Worm (Caenorhabditis elegans) whole organism, L4 larva: Measurements from ENCODE around the gene F52C12.2.

Experiments used
- D1046.2 ChIP-seq: fragments of 200-800 bp; sonication (Bioruptor generic); IDR thresholded peaks from 2 replicates; pipeline ENCODE4 v1.3.6; 2022; ENCODE audit warnings: missing genetic modification characterization, missing compliant biosample characterization
- F37D6.2 ChIP-seq: sonication (generic microtip); optimal IDR thresholded peaks from 2 replicates; lab custom pipeline; 2016; ENCODE audit warnings: mild to moderate bottlenecking, missing genetic modification characterization, missing compliant biosample characterization
- Y105C5A.15 ChIP-seq: fragments of 200-800 bp; sonication (Bioruptor generic); IDR thresholded peaks from 2 replicates; pipeline ENCODE4 v1.3.6; 2022; ENCODE audit warnings: missing genetic modification characterization, missing compliant biosample characterization
- Y48G9A.11 ChIP-seq: fragments of 200-800 bp; sonication (Bioruptor generic); IDR thresholded peaks from 2 replicates; pipeline ENCODE4 v1.3.6; 2022; ENCODE audit warnings: missing genetic modification reagents, missing genetic modification characterization, missing compliant biosample characterization
- aha-1 ChIP-seq: fragments of 150-350 bp; peaks from one replicate; lab custom pipeline; 2014; ENCODE audit warnings: missing biosample characterization, missing genetic modification characterization
- ama-1 ChIP-seq: fragments of 150-350 bp; optimal IDR thresholded peaks from 2 replicates; lab custom pipeline; 2014; ENCODE audit warnings: inconsistent platforms, mixed read lengths
- ceh-32 ChIP-seq: sonication (generic microtip); optimal IDR thresholded peaks from 2 replicates; lab custom pipeline; 2016; ENCODE audit warnings: mild to moderate bottlenecking, missing genetic modification characterization, missing compliant biosample characterization; ENCODE audit not compliant: poor library complexity
- ceh-62 ChIP-seq: sonication (generic microtip); optimal IDR thresholded peaks from 2 replicates; lab custom pipeline; 2017; ENCODE audit warnings: missing biosample characterization, missing genetic modification characterization
- ctbp-1 ChIP-seq: fragments of 200-800 bp; sonication (Bioruptor generic); IDR thresholded peaks from 2 replicates; pipeline ENCODE4 v1.3.6; 2022; ENCODE audit warnings: missing genetic modification reagents, missing genetic modification characterization, missing compliant biosample characterization
- daf-16 ChIP-seq, 3 experiments: sonication (generic microtip); optimal IDR thresholded peaks; 2 replicates each; lab custom pipeline; 2016 to 2017; ENCODE audit warnings: missing genetic modification characterization in 3 of 3, missing genetic modification reagents in 3 of 3, mild to moderate bottlenecking in 2 of 3, missing compliant biosample characterization in 2 of 3, missing biosample characterization in 1 of 3, moderate library complexity in 1 of 3
- dmd-6 ChIP-seq: fragments of 200-800 bp; sonication (Bioruptor generic); IDR thresholded peaks from 2 replicates; pipeline ENCODE4 v1.3.6; 2022; ENCODE audit warnings: missing genetic modification reagents, missing genetic modification characterization, missing compliant biosample characterization
- dmd-9 ChIP-seq: fragments of 200-800 bp; sonication (Bioruptor generic); IDR thresholded peaks from 2 replicates; pipeline ENCODE4 v1.3.6; 2022; ENCODE audit warnings: missing genetic modification reagents, missing genetic modification characterization, missing compliant biosample characterization
- dpl-1 ChIP-seq: fragments of 150-350 bp; optimal IDR thresholded peaks from 2 replicates; lab custom pipeline; 2014; ENCODE audit warnings: missing biosample characterization, missing genetic modification reagents, missing genetic modification characterization
- dve-1 ChIP-seq: sonication (generic microtip); optimal IDR thresholded peaks from 2 replicates; lab custom pipeline; 2017; ENCODE audit warnings: antibody characterized with exemption, mild to moderate bottlenecking, missing genetic modification characterization, missing compliant biosample characterization; ENCODE audit not compliant: insufficient read depth
- hlh-30 ChIP-seq: sonication (generic microtip); optimal IDR thresholded peaks from 2 replicates; lab custom pipeline; 2017; ENCODE audit warnings: antibody characterized with exemption, mild to moderate bottlenecking, missing genetic modification characterization, missing compliant biosample characterization; ENCODE audit not compliant: insufficient read depth
- hmg-1.1 ChIP-seq: fragments of 200-800 bp; sonication (Bioruptor generic); IDR thresholded peaks from 2 replicates; pipeline ENCODE4 v1.3.6; 2022; ENCODE audit warnings: missing genetic modification reagents, missing genetic modification characterization, missing compliant biosample characterization
- jun-1 ChIP-seq: fragments of 150-350 bp; optimal IDR thresholded peaks from 2 replicates; lab custom pipeline; 2014; ENCODE audit warnings: missing biosample characterization, missing genetic modification reagents, missing genetic modification characterization
- lim-7 ChIP-seq: fragments of 200-800 bp; sonication (Bioruptor generic); IDR thresholded peaks from 2 replicates; pipeline ENCODE4 v1.3.6; 2022; ENCODE audit warnings: missing genetic modification characterization, missing compliant biosample characterization
- lin-13 ChIP-seq: fragments of 150-350 bp; optimal IDR thresholded peaks from 2 replicates; lab custom pipeline; 2014; ENCODE audit warnings: missing biosample characterization, missing genetic modification reagents, missing genetic modification characterization
- lin-38 ChIP-seq: fragments of 200-800 bp; sonication (Bioruptor generic); IDR thresholded peaks from 2 replicates; pipeline ENCODE4 v1.3.6; 2022; ENCODE audit warnings: missing genetic modification reagents, missing genetic modification characterization, missing compliant biosample characterization
- lsy-2 ChIP-seq, 2 experiments: fragments of 150-350 bp in 1 of 2; sonication (generic microtip) in 1 of 2; optimal IDR thresholded peaks; 2 replicates each; lab custom pipeline; 2014 to 2017; ENCODE audit warnings: missing biosample characterization in 2 of 2, missing genetic modification characterization in 2 of 2
- mep-1 ChIP-seq: fragments of 150-350 bp; sonication (generic microtip); optimal IDR thresholded peaks from 3 replicates; lab custom pipeline; 2014; ENCODE audit warnings: missing biosample characterization, missing genetic modification characterization
- mes-2 ChIP-seq: sonication (generic microtip); optimal IDR thresholded peaks from 2 replicates; lab custom pipeline; 2016; ENCODE audit warnings: missing genotype, mild to moderate bottlenecking, missing genetic modification characterization, missing compliant biosample characterization; ENCODE audit not compliant: poor library complexity, severe bottlenecking
- mxl-3 ChIP-seq: fragments of 200-800 bp; sonication (Bioruptor generic); optimal IDR thresholded peaks from 2 replicates; lab custom pipeline; 2018; ENCODE audit warnings: mild to moderate bottlenecking, missing genetic modification characterization, missing compliant biosample characterization
- nhr-11 ChIP-seq: fragments of 150-350 bp; optimal IDR thresholded peaks from 2 replicates; lab custom pipeline; 2014; ENCODE audit warnings: missing biosample characterization, missing genetic modification characterization
- nhr-28 ChIP-seq: fragments of 150-350 bp; optimal IDR thresholded peaks from 2 replicates; lab custom pipeline; 2014; ENCODE audit warnings: missing biosample characterization, missing genetic modification characterization
- nhr-42 ChIP-seq: fragments of 200-800 bp; sonication (Bioruptor generic); IDR thresholded peaks from 2 replicates; pipeline ENCODE4 v1.3.6; 2022; ENCODE audit warnings: missing genetic modification characterization, missing compliant biosample characterization
- pqm-1 ChIP-seq: sonication (generic microtip); optimal IDR thresholded peaks from 2 replicates; lab custom pipeline; 2017; ENCODE audit warnings: missing biosample characterization, missing genetic modification characterization
- set-16 ChIP-seq: fragments of 200-800 bp; sonication (Bioruptor generic); IDR thresholded peaks from 2 replicates; pipeline ENCODE4 v1.3.6; 2022; ENCODE audit warnings: missing genetic modification reagents, missing genetic modification characterization, missing compliant biosample characterization
- unc-39 ChIP-seq: sonication (generic microtip); optimal IDR thresholded peaks from 2 replicates; lab custom pipeline; 2017; ENCODE audit warnings: missing biosample characterization, missing genetic modification characterization
- unc-62 ChIP-seq, 3 experiments: fragments of 150-350 bp in 1 of 3; sonication (generic microtip); optimal IDR thresholded peaks in 2 of 3; peaks in 1 of 3; 1 replicate in 1 of 3; 2 replicates in 2 of 3; lab custom pipeline; 2014 to 2017; ENCODE audit warnings: missing biosample characterization in 3 of 3, missing genetic modification characterization in 3 of 3, missing genetic modification reagents in 3 of 3, missing genotype in 1 of 3
- zfp-2 ChIP-seq: sonication (generic microtip); optimal IDR thresholded peaks from 2 replicates; lab custom pipeline; 2016; ENCODE audit warnings: mild to moderate bottlenecking, missing genetic modification characterization, missing compliant biosample characterization

The F52C12.2 gene

ce11 chrIV:1973372-1973771 is 20.0 kb downstream of the F52C12.2 start, which contains the start of gene Y76B12C.3:
TSS of gene Y76B12C.3 (plus strand) at chrIV:1973705.
- TF ChIP-seq dmd-9 = no peak
- no peak for TF ChIP-seq ceh-32 (tag; lab: Kevin White, UChicago)
- TF ChIP-seq pqm-1 (tag; lab: Kevin White, UChicago) = no peak
- no peak for TF ChIP-seq Y105C5A.15 (GFP tag; lab: Robert Waterston, UW)
- peak; percentile 11 for TF ChIP-seq mes-2
- TF ChIP-seq D1046.2 (GFP tag; lab: Robert Waterston, UW) = no peak
- TF ChIP-seq dmd-6 = no peak
- TF ChIP-seq nhr-11 (tag; lab: Kevin White, UChicago) = no peak
- peak in 1 of 2 experiments; percentile 22 for TF ChIP-seq lsy-2 (tag; optimal IDR thresholded peaks at IDR 0.05; lab: Kevin White, UChicago)

- TF ChIP-seq mxl-3 = no peak
- no peak for TF ChIP-seq lim-7 (GFP tag; lab: Robert Waterston, UW)
- TF ChIP-seq aha-1 (tag; lab: Kevin White, UChicago) = peak; percentile 57
Observed at ce11 chrIV:1975594-1975993, 22.2 kb downstream of the F52C12.2 start.

- TF ChIP-seq unc-62 (GFP tag; optimal IDR thresholded peaks at IDR 0.05 in 1 of 2; lab: Kevin White, UChicago) (peak in 1 of 2 experiments; percentile 94), unc-62 (tag; optimal IDR thresholded peaks at IDR 0.05; lab: Kevin White, UChicago) (no peak), ceh-62 (no peak)
Observed at ce11 chrIV:1979782-1980181, 26.4 kb downstream of the F52C12.2 start, which contains the start of gene Y76B12C.8. TSS of gene Y76B12C.8 (plus strand) at chrIV:1979988.

- peak; percentile 51 for TF ChIP-seq aha-1 (tag; lab: Kevin White, UChicago)
- peak; percentile 69 for TF ChIP-seq mes-2
- peak in 1 of 2 experiments; percentile 1 for TF ChIP-seq lsy-2 (tag; optimal IDR thresholded peaks at IDR 0.05; lab: Kevin White, UChicago)
- TF ChIP-seq lin-38 (GFP tag; lab: Robert Waterston, UW) = peak; percentile 59
- TF ChIP-seq zfp-2 = no peak
- TF ChIP-seq daf-16 (GFP tag; optimal IDR thresholded peaks at IDR 0.05; lab: Kevin White, UChicago) = no peak
- peak; percentile 3 for TF ChIP-seq daf-16 (tag; optimal IDR thresholded peaks at IDR 0.05; lab: Kevin White, UChicago)
- TF ChIP-seq dpl-1 (GFP tag; lab: Kevin White, UChicago) = peak; percentile 20
- peak; percentile 10 for TF ChIP-seq lin-13 (GFP tag; lab: Kevin White, UChicago)
- peak; percentile 2 for TF ChIP-seq mep-1
- TF ChIP-seq ama-1 (lab: Kevin White, UChicago) = no peak
- peak; percentile 18 for TF ChIP-seq dve-1 (tag; lab: Kevin White, UChicago)
- no peak; the same call in 1 of the 2 replicates for TF ChIP-seq Y48G9A.11
- no peak for TF ChIP-seq nhr-42
- peak; percentile 9 for TF ChIP-seq nhr-28 (tag; lab: Kevin White, UChicago)
- no peak for TF ChIP-seq hmg-1.1 (GFP tag; lab: Robert Waterston, UW)
- no peak for TF ChIP-seq jun-1 (tag; lab: Kevin White, UChicago)
Observed at ce11 chrIV:1980961-1981446, 27.6 kb downstream of the F52C12.2 start, which contains the start of gene Y76B12C.6. TSS of gene Y76B12C.6 (plus strand) at chrIV:1981396.

ce11 chrIV:1990843-1991339 is 37.5 kb downstream of the F52C12.2 start:
- TF ChIP-seq hlh-30 (tag; lab: Kevin White, UChicago) = no peak
- 0 out of 2 replicates have a peak, but pooled peaks have one; percentile 11 for TF ChIP-seq ctbp-1
- no peak for TF ChIP-seq unc-39 (tag; lab: Kevin White, UChicago)
- TF ChIP-seq set-16 (GFP tag; lab: Robert Waterston, UW) = peak; percentile 93
- no peak for TF ChIP-seq F37D6.2 (tag; lab: Kevin White, UChicago)
- no peak for TF ChIP-seq nhr-42
- TF ChIP-seq aha-1 (tag; lab: Kevin White, UChicago) = peak; percentile 91
